Fruit fly (Drosophila melanogaster): ENCODE results near the gene yip7.

Gene yip7

DNA sequence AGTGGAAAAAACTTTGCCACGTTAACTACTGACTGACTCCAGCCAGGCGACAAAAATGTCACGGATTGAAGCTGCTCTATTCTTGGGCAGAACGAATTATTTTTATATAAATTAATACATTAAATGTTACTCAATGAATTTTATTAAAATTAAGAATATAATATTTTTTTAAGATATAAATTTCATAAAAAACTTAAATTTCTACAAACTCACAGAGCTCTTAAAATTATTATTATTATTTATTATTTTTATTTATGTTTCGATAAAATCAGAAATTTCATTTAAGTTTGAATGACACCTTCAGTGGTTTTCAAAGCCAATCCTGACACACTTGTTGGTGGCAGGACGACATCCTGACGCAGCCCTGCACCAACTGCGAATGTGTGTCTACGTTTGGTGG lies 50.1 kb downstream of the yip7 start (continued):
- peak; percentile 29 for TF ChIP-seq trem (tag; optimal IDR thresholded peaks at IDR 0.05)
- TF ChIP-seq CG4854 (GFP tag; optimal IDR thresholded peaks at IDR 0.05) = no peak
- TF ChIP-seq hb (GFP tag; IDR thresholded peaks at IDR 0.05; ENCODE audit: partially characterized antibody) = no peak
- no peak for TF ChIP-seq ewg (GFP tag; optimal IDR thresholded peaks at IDR 0.05)
- TF ChIP-seq grau (tag; optimal IDR thresholded peaks at IDR 0.05) = peak; percentile 48
- peak; percentile 20 for TF ChIP-seq gsb-n (tag; optimal IDR thresholded peaks at IDR 0.05)
- no peak for TF ChIP-seq sr (GFP tag; IDR thresholded peaks at IDR 0.05)
- no peak for TF ChIP-seq dimm (GFP tag; IDR thresholded peaks at IDR 0.05)
- no peak for TF ChIP-seq CG4282 (GFP tag; optimal IDR thresholded peaks at IDR 0.05)
- TF ChIP-seq fru (optimal IDR thresholded peaks at IDR 0.05) = no peak
- no peak for TF ChIP-seq Hey (tag; optimal IDR thresholded peaks at IDR 0.05)
- TF ChIP-seq CG2116 (GFP tag; optimal IDR thresholded peaks at IDR 0.05) = no peak
- peak; percentile 15 for TF ChIP-seq CG30403 (GFP tag; optimal IDR thresholded peaks at IDR 0.05)
- no peak for TF ChIP-seq shn (GFP tag; optimal IDR thresholded peaks at IDR 0.05)
- no peak for TF ChIP-seq chn (GFP tag; optimal IDR thresholded peaks at IDR 0.05)
- TF ChIP-seq CG31365 (tag; optimal IDR thresholded peaks at IDR 0.05) = no peak
- no peak for TF ChIP-seq CG12104 (GFP tag; optimal IDR thresholded peaks at IDR 0.05)
- TF ChIP-seq dmrt11E (tag; optimal IDR thresholded peaks at IDR 0.05) = peak; percentile 30
- TF ChIP-seq CG7556 (GFP tag; optimal IDR thresholded peaks at IDR 0.05) = peak; percentile 67
- no peak for TF ChIP-seq CG12769 (tag; optimal IDR thresholded peaks at IDR 0.05)
- TF ChIP-seq tll (GFP tag; optimal IDR thresholded peaks at IDR 0.05) = no peak
- TF ChIP-seq CG18011 (GFP tag; optimal IDR thresholded peaks at IDR 0.05) = no peak
- TF ChIP-seq lmd (GFP tag; IDR thresholded peaks at IDR 0.05) = no peak
- no peak for TF ChIP-seq ase (GFP tag; IDR thresholded peaks at IDR 0.05)
- no peak for TF ChIP-seq CG6689 (GFP tag; IDR thresholded peaks at IDR 0.05)
- TF ChIP-seq CG13287 (GFP tag; IDR thresholded peaks at IDR 0.05; ENCODE audit: partially characterized antibody) = no peak
